Worm (Caenorhabditis elegans) whole organism, young adult: ENCODE data around the gene sulp-7.

Experiments used
- B0261.1 ChIP-seq: sonication (generic microtip); optimal IDR thresholded peaks from 2 replicates; lab custom pipeline; 2016; ENCODE audit warnings: mild to moderate bottlenecking, missing genetic modification characterization, moderate library complexity, missing compliant biosample characterization
- B0336.3 ChIP-seq: fragments of 200-800 bp; sonication (Bioruptor generic); IDR thresholded peaks from 2 replicates; pipeline ENCODE4 v1.3.6; 2022; ENCODE audit warnings: missing genetic modification characterization, missing compliant biosample characterization
- C17E4.6 ChIP-seq: fragments of 200-800 bp; sonication (Bioruptor generic); IDR thresholded peaks from 2 replicates; pipeline ENCODE4 v1.3.6; 2022; ENCODE audit warnings: missing genetic modification reagents, missing genetic modification characterization, missing compliant biosample characterization
- F55B11.4 ChIP-seq: sonication (generic microtip); optimal IDR thresholded peaks from 2 replicates; lab custom pipeline; 2016; ENCODE audit warnings: missing compliant biosample characterization, missing genetic modification characterization, borderline replicate concordance; ENCODE audit not compliant: insufficient read depth
- K11D2.4 ChIP-seq: fragments of 200-800 bp; sonication (Bioruptor generic); IDR thresholded peaks from 2 replicates; pipeline ENCODE4 v1.3.6; 2022; ENCODE audit warnings: missing genetic modification reagents, missing genetic modification characterization, missing compliant biosample characterization
- K12H6.12 ChIP-seq: fragments of 200-800 bp; sonication (Bioruptor generic); optimal IDR thresholded peaks from 2 replicates; lab custom pipeline; 2018; ENCODE audit warnings: mild to moderate bottlenecking, missing genetic modification characterization, missing compliant biosample characterization
- Y53F4B.3 ChIP-seq: fragments of 200-800 bp; sonication (Bioruptor generic); IDR thresholded peaks from 2 replicates; pipeline ENCODE4 v1.3.6; 2022; ENCODE audit warnings: missing genetic modification reagents, missing genetic modification characterization, missing compliant biosample characterization
- Y53G8AR.9 ChIP-seq: fragments of 200-800 bp; sonication (Bioruptor generic); conservative IDR thresholded peaks from 2 replicates; pipeline ENCODE4 v1.3.6; 2022; ENCODE audit warnings: missing genetic modification reagents, missing genetic modification characterization, missing compliant biosample characterization
- Y56A3A.18 ChIP-seq: fragments of 200-800 bp; sonication (Bioruptor generic); IDR thresholded peaks from 2 replicates; pipeline ENCODE4 v1.3.6; 2022; ENCODE audit warnings: missing genetic modification reagents, missing genetic modification characterization, missing compliant biosample characterization
- aptf-2 ChIP-seq: fragments of 200-800 bp; sonication (Bioruptor generic); conservative IDR thresholded peaks from 2 replicates; pipeline ENCODE4 v1.3.6; 2022; ENCODE audit warnings: missing genetic modification reagents, missing genetic modification characterization, missing compliant biosample characterization
- aptf-3 ChIP-seq: fragments of 200-800 bp; sonication (Bioruptor generic); IDR thresholded peaks from 2 replicates; pipeline ENCODE4 v1.3.6; 2022; ENCODE audit warnings: missing genetic modification characterization, missing compliant biosample characterization
- atf-7 ChIP-seq: sonication (generic microtip); optimal IDR thresholded peaks from 2 replicates; lab custom pipeline; 2017; ENCODE audit warnings: mild to moderate bottlenecking, missing genetic modification characterization, missing compliant biosample characterization
- athp-1 ChIP-seq: sonication (generic microtip); optimal IDR thresholded peaks from 2 replicates; lab custom pipeline; 2017; ENCODE audit warnings: mild to moderate bottlenecking, missing genetic modification characterization, missing compliant biosample characterization
- attf-5 ChIP-seq: fragments of 200-800 bp; sonication (Bioruptor generic); optimal IDR thresholded peaks from 2 replicates; lab custom pipeline; 2018; ENCODE audit warnings: mild to moderate bottlenecking, missing genetic modification characterization, missing compliant biosample characterization
- ccch-3 ChIP-seq: fragments of 200-800 bp; sonication (Bioruptor generic); optimal IDR thresholded peaks from 2 replicates; lab custom pipeline; 2018; ENCODE audit warnings: mild to moderate bottlenecking, missing genetic modification characterization, missing compliant biosample characterization
- cebp-1 ChIP-seq, 2 experiments: fragments of 200-800 bp in 1 of 2; sonication (Bioruptor generic) in 1 of 2; sonication (generic microtip) in 1 of 2; IDR thresholded peaks in 1 of 2; optimal IDR thresholded peaks in 1 of 2; 2 replicates each; pipeline versions ENCODE4 v1.3.6 to Lab custom; 2017 to 2022; ENCODE audit warnings: missing compliant biosample characterization in 2 of 2, missing genetic modification characterization in 2 of 2, mild to moderate bottlenecking in 1 of 2, missing genetic modification reagents in 1 of 2, moderate library complexity in 1 of 2
- cebp-2 ChIP-seq: fragments of 200-800 bp; sonication (Bioruptor generic); IDR thresholded peaks from 2 replicates; pipeline ENCODE4 v1.3.6; 2022; ENCODE audit warnings: missing genetic modification characterization, missing compliant biosample characterization
- ceh-27 ChIP-seq: fragments of 200-800 bp; sonication (Bioruptor generic); optimal IDR thresholded peaks from 2 replicates; lab custom pipeline; 2018; ENCODE audit warnings: mild to moderate bottlenecking, missing genetic modification characterization, moderate library complexity, missing compliant biosample characterization
- ceh-91 ChIP-seq: fragments of 200-800 bp; sonication (Bioruptor generic); IDR thresholded peaks from 2 replicates; pipeline ENCODE4 v1.3.6; 2022; ENCODE audit warnings: missing genetic modification reagents, missing genetic modification characterization, missing compliant biosample characterization
- die-1 ChIP-seq: sonication (generic microtip); optimal IDR thresholded peaks from 2 replicates; lab custom pipeline; 2016; ENCODE audit warnings: missing genotype, mild to moderate bottlenecking, missing genetic modification characterization, missing compliant biosample characterization
- dpl-1 ChIP-seq: fragments of 150-350 bp; optimal IDR thresholded peaks from 2 replicates; lab custom pipeline; 2014; ENCODE audit warnings: missing biosample characterization, missing genetic modification reagents, missing genetic modification characterization
- egl-44 ChIP-seq: fragments of 200-800 bp; sonication (Bioruptor generic); IDR thresholded peaks from 2 replicates; pipeline ENCODE4 v1.3.6; 2022; ENCODE audit warnings: missing genetic modification reagents, missing genetic modification characterization, missing compliant biosample characterization
- ets-4 ChIP-seq: fragments of 200-800 bp; sonication (Bioruptor generic); optimal IDR thresholded peaks from 2 replicates; lab custom pipeline; 2018; ENCODE audit warnings: mild to moderate bottlenecking, missing genetic modification characterization, missing compliant biosample characterization
- hlh-12 ChIP-seq: sonication (generic microtip); optimal IDR thresholded peaks from 2 replicates; lab custom pipeline; 2016; ENCODE audit warnings: missing genetic modification characterization, missing compliant biosample characterization
- hlh-26 ChIP-seq: fragments of 200-800 bp; sonication (Bioruptor generic); conservative IDR thresholded peaks from 2 replicates; pipeline ENCODE4 v1.3.6; 2022; ENCODE audit warnings: missing genetic modification reagents, missing genetic modification characterization, missing compliant biosample characterization
- hmg-20 ChIP-seq: fragments of 200-800 bp; sonication (Bioruptor generic); IDR thresholded peaks from 2 replicates; pipeline ENCODE4 v1.3.6; 2022; ENCODE audit warnings: missing genetic modification reagents, missing genetic modification characterization, missing compliant biosample characterization
- let-526 ChIP-seq: fragments of 200-800 bp; sonication (Bioruptor generic); IDR thresholded peaks from 2 replicates; pipeline ENCODE4 v1.3.6; 2022; ENCODE audit warnings: missing genetic modification reagents, missing genetic modification characterization, missing compliant biosample characterization
- lin-35 ChIP-seq, 3 experiments: fragments of 150-350 bp in 2 of 3; sonication (generic microtip) in 1 of 3; optimal IDR thresholded peaks; 2 replicates each; lab custom pipeline; 2014 to 2018; ENCODE audit warnings: missing biosample characterization in 3 of 3, missing genetic modification characterization in 3 of 3, missing genetic modification reagents in 3 of 3
- lir-1 ChIP-seq: fragments of 200-800 bp; sonication (Bioruptor generic); conservative IDR thresholded peaks from 2 replicates; pipeline ENCODE4 v1.3.6; 2022; ENCODE audit warnings: missing genetic modification reagents, missing genetic modification characterization, missing compliant biosample characterization
- madf-10 ChIP-seq: sonication (generic microtip); optimal IDR thresholded peaks from 2 replicates; lab custom pipeline; 2016; ENCODE audit warnings: mild to moderate bottlenecking, missing genetic modification characterization, missing compliant biosample characterization
- madf-3 ChIP-seq: fragments of 200-800 bp; sonication (Bioruptor generic); IDR thresholded peaks from 2 replicates; pipeline ENCODE4 v1.3.6; 2022; ENCODE audit warnings: missing genetic modification reagents, missing genetic modification characterization, missing compliant biosample characterization
- mxl-1 ChIP-seq: sonication (generic microtip); optimal IDR thresholded peaks from 2 replicates; lab custom pipeline; 2016; ENCODE audit warnings: missing genetic modification characterization, missing compliant biosample characterization
- nfya-1 ChIP-seq: sonication (generic microtip); optimal IDR thresholded peaks from 2 replicates; lab custom pipeline; 2017; ENCODE audit warnings: antibody characterized with exemption, missing compliant biosample characterization, missing genetic modification characterization, borderline replicate concordance; ENCODE audit not compliant: insufficient read depth
- nfyb-1 ChIP-seq: fragments of 200-800 bp; sonication (Bioruptor generic); IDR thresholded peaks from 2 replicates; pipeline ENCODE4 v1.3.6; 2022; ENCODE audit warnings: missing genetic modification reagents, missing genetic modification characterization, missing compliant biosample characterization
- nhr-27 ChIP-seq: fragments of 200-800 bp; sonication (Bioruptor generic); optimal IDR thresholded peaks from 2 replicates; lab custom pipeline; 2018; ENCODE audit warnings: mild to moderate bottlenecking, missing genetic modification characterization, moderate library complexity, missing compliant biosample characterization
- nhr-80 ChIP-seq: sonication (generic microtip); optimal IDR thresholded peaks from 2 replicates; lab custom pipeline; 2016; ENCODE audit warnings: missing genetic modification characterization, missing compliant biosample characterization
- rec-8 ChIP-seq, 2 experiments: sonication (generic microtip); optimal IDR thresholded peaks; 2 replicates each; lab custom pipeline; 2016; ENCODE audit warnings: mild to moderate bottlenecking in 2 of 2, missing genetic modification characterization in 2 of 2, missing genetic modification reagents in 2 of 2, missing genotype in 2 of 2, missing biosample characterization in 1 of 2, missing compliant biosample characterization in 1 of 2, moderate library complexity in 1 of 2
- sdz-38 ChIP-seq: sonication (generic microtip); optimal IDR thresholded peaks from 2 replicates; lab custom pipeline; 2016; ENCODE audit warnings: missing genotype, missing genetic modification characterization, missing compliant biosample characterization
- somi-1 ChIP-seq: fragments of 200-800 bp; sonication (Bioruptor generic); optimal IDR thresholded peaks from 2 replicates; lab custom pipeline; 2018; ENCODE audit warnings: mild to moderate bottlenecking, missing genetic modification characterization, missing compliant biosample characterization
- sptf-2 ChIP-seq: fragments of 200-800 bp; sonication (Bioruptor generic); optimal IDR thresholded peaks from 2 replicates; lab custom pipeline; 2018; ENCODE audit warnings: mild to moderate bottlenecking, missing genetic modification characterization, missing compliant biosample characterization
- unc-62 ChIP-seq: fragments of 150-350 bp; optimal IDR thresholded peaks from 2 replicates; lab custom pipeline; 2014; ENCODE audit warnings: missing biosample characterization, missing genetic modification reagents, missing genetic modification characterization
- zfh-2 ChIP-seq: fragments of 200-800 bp; sonication (Bioruptor generic); conservative IDR thresholded peaks from 2 replicates; pipeline ENCODE4 v1.3.6; 2022; ENCODE audit warnings: missing genetic modification reagents, missing genetic modification characterization, missing compliant biosample characterization
- ztf-26 ChIP-seq: sonication (generic microtip); optimal IDR thresholded peaks from 2 replicates; lab custom pipeline; 2017; ENCODE audit warnings: missing genetic modification characterization, missing compliant biosample characterization

sulp-7 gene

ce11 chrX:11095480-11095879, 15.0 kb downstream of the sulp-7 start (continued):
- TF ChIP-seq let-526, result peak; percentile 33; the same call in 1 of the 2 replicates
- peak; percentile 92 for TF ChIP-seq K11D2.4 (GFP tag; lab: Robert Waterston, UW)
- TF ChIP-seq sdz-38 (tag; lab: Kevin White, UChicago), result no peak
- peak in 1 of 3 experiments; percentile 75 for TF ChIP-seq lin-35 (GFP tag; optimal IDR thresholded peaks at IDR 0.05; lab: Kevin White, UChicago)
- TF ChIP-seq K12H6.12 (tag; lab: Kevin White, UChicago), result peak; percentile 84
- TF ChIP-seq Y53F4B.3, result peak; percentile 22; the same call in 1 of the 2 replicates
- peak; percentile 84 for TF ChIP-seq lir-1 (GFP tag; lab: Robert Waterston, UW)
- peak; percentile 78 for TF ChIP-seq mxl-1 (tag; lab: Kevin White, UChicago)
- peak; percentile 82 for TF ChIP-seq ceh-27 (GFP tag; lab: Kevin White, UChicago)
- TF ChIP-seq Y53G8AR.9 (GFP tag; lab: Robert Waterston, UW), result peak; percentile 75; the same call in 1 of the 2 replicates
- TF ChIP-seq ceh-91 (GFP tag; lab: Robert Waterston, UW), result peak; percentile 25; the same call in 1 of the 2 replicates
- TF ChIP-seq cebp-1 (GFP tag; IDR thresholded peaks at IDR 0.05; lab: Robert Waterston, UW), result peak; percentile 51; the same call in 1 of the 2 replicates
- TF ChIP-seq cebp-1 (tag; optimal IDR thresholded peaks at IDR 0.05; lab: Kevin White, UChicago), result peak; percentile 83
- TF ChIP-seq aptf-2 (GFP tag; lab: Robert Waterston, UW), result 0 out of 2 replicates have a peak, but pooled peaks have one; percentile 48
- TF ChIP-seq hmg-20 (GFP tag; lab: Robert Waterston, UW), result peak; percentile 88
- TF ChIP-seq nhr-80 (tag; lab: Kevin White, UChicago), result peak; percentile 45
- TF ChIP-seq unc-62 (GFP tag; lab: Kevin White, UChicago), result no peak
- TF ChIP-seq C17E4.6, result peak; percentile 64; the same call in 1 of the 2 replicates
- TF ChIP-seq dpl-1 (GFP tag; lab: Kevin White, UChicago), result no peak
- TF ChIP-seq egl-44 (GFP tag; lab: Robert Waterston, UW), result 0 out of 2 replicates have a peak, but pooled peaks have one; percentile 55
- no peak for TF ChIP-seq F55B11.4 (tag; lab: Kevin White, UChicago)
- peak; percentile 92 for TF ChIP-seq ztf-26 (tag; lab: Kevin White, UChicago)
- peak; percentile 61 for TF ChIP-seq nhr-27 (tag; lab: Kevin White, UChicago)
- TF ChIP-seq somi-1 (GFP tag; lab: Kevin White, UChicago), result peak; percentile 71
- peak; percentile 67 for TF ChIP-seq athp-1 (tag; lab: Kevin White, UChicago)
- TF ChIP-seq cebp-2 (GFP tag; lab: Robert Waterston, UW), result no peak
- TF ChIP-seq ccch-3 (GFP tag; lab: Kevin White, UChicago), result peak; percentile 15
- peak; percentile 77; the same call in 1 of the 2 replicates for TF ChIP-seq B0336.3
- TF ChIP-seq die-1 (tag; lab: Kevin White, UChicago), result peak; percentile 84
- peak; percentile 84 for TF ChIP-seq atf-7 (tag; lab: Kevin White, UChicago)
- no peak for TF ChIP-seq hlh-12 (tag; lab: Kevin White, UChicago)
- TF ChIP-seq hlh-26, result no peak
- TF ChIP-seq Y56A3A.18, result peak; percentile 95
- peak; percentile 66; the same call in 1 of the 2 replicates for TF ChIP-seq madf-3 (GFP tag; lab: Robert Waterston, UW)
- peak; percentile 96 for TF ChIP-seq B0261.1
- peak; percentile 63 for TF ChIP-seq attf-5 (GFP tag; lab: Kevin White, UChicago)
- TF ChIP-seq rec-8 (tag; optimal IDR thresholded peaks at IDR 0.05; lab: Kevin White, UChicago), result peak; percentile 5 to 75
- no peak for TF ChIP-seq nfya-1 (tag; lab: Kevin White, UChicago)
- TF ChIP-seq aptf-3 (GFP tag; lab: Robert Waterston, UW), result no peak; the same call in 1 of the 2 replicates
- TF ChIP-seq nfyb-1, result peak; percentile 80; the same call in 1 of the 2 replicates
- TF ChIP-seq ets-4 (GFP tag; lab: Kevin White, UChicago), result peak; percentile 81
- TF ChIP-seq sptf-2 (GFP tag; lab: Kevin White, UChicago), result no peak
- no peak for TF ChIP-seq zfh-2
- TF ChIP-seq madf-10 (tag; lab: Kevin White, UChicago), result peak; percentile 86
